Worm (Caenorhabditis elegans): ENCODE measurements around the gene gpx-6.

Gene gpx-6

DNA sequence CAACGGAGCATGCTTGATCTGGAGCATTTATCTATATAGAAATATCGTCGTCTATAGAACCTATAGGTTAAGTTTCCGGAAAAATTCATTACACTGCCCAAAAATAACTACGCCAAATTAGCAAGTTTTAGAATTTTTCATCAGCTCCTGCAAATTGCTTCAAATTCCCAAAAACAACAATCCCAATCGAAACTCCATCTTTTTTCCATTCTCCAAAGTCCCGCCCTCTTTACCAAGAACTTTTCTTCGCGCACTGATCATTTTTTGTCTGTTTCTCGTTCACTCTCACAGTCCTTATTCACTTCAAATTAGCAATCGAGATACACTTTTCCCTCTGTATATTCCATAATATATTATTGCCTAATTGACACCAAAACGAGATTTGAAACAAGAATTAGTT lies 15.7 kb upstream of the gpx-6 start, which contains the start of gene svh-1:
Gene svh-1, plus strand, starts transcription at position 301 of the 400 bp plus-strand sequence.
- no peak for TF ChIP-seq B0310.2 (tag; optimal IDR thresholded peaks at IDR 0.05)
- TF ChIP-seq flt-1 (GFP tag; IDR thresholded peaks at IDR 0.05), result no peak
- no peak for TF ChIP-seq hmbx-1 (tag; optimal IDR thresholded peaks at IDR 0.05)
- no peak for TF ChIP-seq pes-1 (GFP tag; IDR thresholded peaks at IDR 0.05)
- TF ChIP-seq tbx-37 (GFP tag; conservative IDR thresholded peaks at IDR 0.05), result no peak
- no peak for TF ChIP-seq sea-1 (GFP tag; conservative IDR thresholded peaks at IDR 0.05)
- no peak for TF ChIP-seq ceh-13 (GFP tag; optimal IDR thresholded peaks at IDR 0.05)
- TF ChIP-seq hmg-4 (GFP tag; optimal IDR thresholded peaks at IDR 0.05), result no peak
- TF ChIP-seq F13C5.2 (tag; optimal IDR thresholded peaks at IDR 0.05), result no peak
- TF ChIP-seq tra-4 (tag; optimal IDR thresholded peaks at IDR 0.05), result no peak
- TF ChIP-seq ama-1 (optimal IDR thresholded peaks at IDR 0.05), result no peak
- TF ChIP-seq ceh-36 (tag; optimal IDR thresholded peaks at IDR 0.05), result no peak
- no peak for TF ChIP-seq aly-1 (tag; optimal IDR thresholded peaks at IDR 0.05)
- no peak for TF ChIP-seq hnd-1 (tag; optimal IDR thresholded peaks at IDR 0.05)
- no peak for TF ChIP-seq tbx-11 (GFP tag; IDR thresholded peaks at IDR 0.05)
- TF ChIP-seq scrt-1 (GFP tag; IDR thresholded peaks at IDR 0.05), result no peak
- TF ChIP-seq ets-7 (tag; optimal IDR thresholded peaks at IDR 0.05), result no peak

DNA sequence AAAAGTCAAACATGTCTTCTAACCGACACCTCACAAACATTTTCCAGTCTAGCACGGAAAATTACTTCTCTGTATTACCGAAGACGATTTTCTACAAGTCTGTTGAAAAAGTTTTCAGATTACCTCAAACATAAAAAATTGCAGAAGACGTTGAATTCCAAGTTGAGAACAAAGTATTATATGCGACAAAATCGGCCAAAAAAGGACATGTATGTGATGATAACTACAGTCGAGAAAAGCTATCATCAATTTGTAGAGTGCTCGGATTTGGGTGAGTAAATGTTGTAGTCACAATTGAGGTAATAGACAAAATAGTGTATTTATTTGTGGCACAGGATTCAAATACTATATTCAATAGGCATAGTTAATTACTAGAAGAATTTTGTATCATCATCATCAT lies 13.1 kb upstream of the gpx-6 start:
- TF ChIP-seq pes-1 (GFP tag; IDR thresholded peaks at IDR 0.05) (no peak), F13C5.2 (tag; optimal IDR thresholded peaks at IDR 0.05) (no peak), hmg-4 (GFP tag; optimal IDR thresholded peaks at IDR 0.05) (no peak), aly-1 (tag; optimal IDR thresholded peaks at IDR 0.05) (no peak), scrt-1 (GFP tag; IDR thresholded peaks at IDR 0.05) (no peak), ceh-13 (GFP tag; optimal IDR thresholded peaks at IDR 0.05) (no peak), flt-1 (GFP tag; IDR thresholded peaks at IDR 0.05) (no peak), tra-4 (tag; optimal IDR thresholded peaks at IDR 0.05) (no peak), ama-1 (optimal IDR thresholded peaks at IDR 0.05) (no peak)

DNA sequence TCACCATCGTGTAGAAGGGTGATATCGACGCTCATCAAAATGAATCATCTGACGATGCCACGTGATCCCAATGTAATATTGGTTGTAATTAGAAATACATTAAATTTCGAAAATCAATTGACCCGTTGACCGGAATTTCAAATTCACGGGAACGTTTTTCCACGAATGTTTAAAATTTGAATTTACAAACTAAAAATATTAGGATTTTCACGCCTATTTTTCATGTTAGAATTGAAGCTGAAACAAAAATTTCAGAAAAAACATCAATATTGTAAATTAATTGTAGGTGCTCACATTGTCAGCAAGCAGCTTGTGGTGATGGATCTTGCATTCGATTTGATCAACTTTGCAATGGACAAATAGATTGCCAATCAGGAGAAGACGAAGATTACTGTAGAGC lies 11.7 kb upstream of the gpx-6 start, which contains the start of gene C07G1.6:
Gene C07G1.6, minus strand, starts transcription at position 101 of the 400 bp plus-strand sequence.
- no peak for TF ChIP-seq ceh-36 (tag; optimal IDR thresholded peaks at IDR 0.05)
- TF ChIP-seq hmbx-1 (tag; optimal IDR thresholded peaks at IDR 0.05), result no peak
- no peak for TF ChIP-seq hmg-4 (GFP tag; optimal IDR thresholded peaks at IDR 0.05)

DNA sequence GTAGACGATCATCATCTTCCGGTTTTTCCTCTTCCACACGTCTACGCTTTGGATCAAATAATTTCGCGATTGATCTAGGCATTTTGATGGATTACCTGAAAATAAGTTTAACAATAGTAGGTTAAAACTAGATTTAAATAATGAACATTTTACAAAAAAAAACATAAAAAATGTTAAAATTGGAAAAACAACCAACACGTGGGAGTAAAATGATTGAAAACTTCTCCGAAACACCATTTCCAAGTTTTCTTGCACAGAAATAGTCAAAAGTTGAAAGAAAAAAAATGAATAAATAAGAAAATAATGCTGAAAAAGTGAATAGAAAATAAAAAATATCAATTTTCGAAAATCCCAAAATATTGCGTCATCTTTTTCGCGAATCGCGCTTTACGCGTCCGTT lies 10.3 kb upstream of the gpx-6 start, which contains the start of gene C07G1.7:
Gene C07G1.7, minus strand, starts transcription at position 101 of the 400 bp plus-strand sequence.
- TF ChIP-seq aly-1 (tag; optimal IDR thresholded peaks at IDR 0.05) (no peak), F13C5.2 (tag; optimal IDR thresholded peaks at IDR 0.05) (no peak), sea-1 (GFP tag; conservative IDR thresholded peaks at IDR 0.05) (no peak), B0310.2 (tag; optimal IDR thresholded peaks at IDR 0.05) (no peak), scrt-1 (GFP tag; IDR thresholded peaks at IDR 0.05) (no peak), tbx-37 (GFP tag; conservative IDR thresholded peaks at IDR 0.05) (no peak), tbx-11 (GFP tag; IDR thresholded peaks at IDR 0.05) (no peak), ama-1 (optimal IDR thresholded peaks at IDR 0.05) (no peak), tra-4 (tag; optimal IDR thresholded peaks at IDR 0.05) (no peak), ets-7 (tag; optimal IDR thresholded peaks at IDR 0.05) (no peak), ceh-36 (tag; optimal IDR thresholded peaks at IDR 0.05) (no peak), hmg-4 (GFP tag; optimal IDR thresholded peaks at IDR 0.05) (no peak), hmbx-1 (tag; optimal IDR thresholded peaks at IDR 0.05) (no peak), flt-1 (GFP tag; IDR thresholded peaks at IDR 0.05) (no peak), hnd-1 (tag; optimal IDR thresholded peaks at IDR 0.05) (no peak)

DNA sequence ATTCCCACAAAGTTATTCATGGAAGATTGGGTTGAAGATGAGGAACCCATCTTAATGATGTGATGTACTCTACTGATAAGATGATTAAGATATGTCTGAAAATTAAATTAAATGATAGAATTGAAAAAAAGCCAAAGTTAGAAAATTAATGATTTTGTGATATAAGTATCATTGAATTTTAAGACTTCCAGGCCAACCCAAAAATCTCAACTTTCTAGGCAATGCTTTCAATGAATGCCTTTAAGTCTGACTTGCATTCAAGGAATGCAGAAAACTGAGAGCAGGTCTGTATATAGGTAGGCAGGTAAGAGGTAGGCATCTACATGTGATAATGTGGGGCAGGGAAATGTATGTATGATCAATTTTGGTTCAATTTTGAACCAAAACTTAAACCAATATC lies 2.0 kb upstream of the gpx-6 start, which contains the start of gene ocr-2:
Gene ocr-2, minus strand, starts transcription at position 101 of the 400 bp plus-strand sequence.
- TF ChIP-seq hmbx-1 (tag; optimal IDR thresholded peaks at IDR 0.05), result no peak
- no peak for TF ChIP-seq hnd-1 (tag; optimal IDR thresholded peaks at IDR 0.05)
- TF ChIP-seq aly-1 (tag; optimal IDR thresholded peaks at IDR 0.05), result no peak
- TF ChIP-seq scrt-1 (GFP tag; IDR thresholded peaks at IDR 0.05), result no peak

DNA sequence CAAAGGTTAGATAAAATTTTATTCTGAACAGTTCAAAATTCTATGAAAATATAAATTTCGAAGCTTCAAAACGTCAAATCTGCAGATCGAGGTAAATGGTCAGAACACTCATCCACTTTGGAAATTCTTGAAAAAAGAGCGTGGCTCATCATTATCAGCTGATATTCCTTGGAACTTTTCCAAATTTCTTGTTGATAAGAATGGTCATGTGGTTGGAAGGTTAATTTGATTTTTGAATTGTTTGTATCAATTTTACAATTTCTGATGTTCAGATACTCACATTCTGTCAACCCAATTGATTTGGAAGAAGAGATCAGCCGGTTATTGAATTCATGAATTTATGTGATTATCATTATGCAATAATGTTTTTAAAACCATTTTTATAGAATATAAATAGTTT lies 1.1 kb downstream of the gpx-6 start:
- TF ChIP-seq aly-1 (tag; optimal IDR thresholded peaks at IDR 0.05) (no peak), tra-4 (tag; optimal IDR thresholded peaks at IDR 0.05) (no peak), pes-1 (GFP tag; IDR thresholded peaks at IDR 0.05) (no peak), F13C5.2 (tag; optimal IDR thresholded peaks at IDR 0.05) (no peak), ceh-36 (tag; optimal IDR thresholded peaks at IDR 0.05) (no peak), ceh-13 (GFP tag; optimal IDR thresholded peaks at IDR 0.05) (no peak), hmg-4 (GFP tag; optimal IDR thresholded peaks at IDR 0.05) (no peak), sea-1 (GFP tag; conservative IDR thresholded peaks at IDR 0.05) (no peak), ama-1 (optimal IDR thresholded peaks at IDR 0.05) (no peak), flt-1 (GFP tag; IDR thresholded peaks at IDR 0.05) (no peak), tbx-37 (GFP tag; conservative IDR thresholded peaks at IDR 0.05) (no peak), scrt-1 (GFP tag; IDR thresholded peaks at IDR 0.05) (no peak), hmbx-1 (tag; optimal IDR thresholded peaks at IDR 0.05) (no peak), tbx-11 (GFP tag; IDR thresholded peaks at IDR 0.05) (no peak), B0310.2 (tag; optimal IDR thresholded peaks at IDR 0.05) (no peak), ets-7 (tag; optimal IDR thresholded peaks at IDR 0.05) (no peak), hnd-1 (tag; optimal IDR thresholded peaks at IDR 0.05) (no peak)

DNA sequence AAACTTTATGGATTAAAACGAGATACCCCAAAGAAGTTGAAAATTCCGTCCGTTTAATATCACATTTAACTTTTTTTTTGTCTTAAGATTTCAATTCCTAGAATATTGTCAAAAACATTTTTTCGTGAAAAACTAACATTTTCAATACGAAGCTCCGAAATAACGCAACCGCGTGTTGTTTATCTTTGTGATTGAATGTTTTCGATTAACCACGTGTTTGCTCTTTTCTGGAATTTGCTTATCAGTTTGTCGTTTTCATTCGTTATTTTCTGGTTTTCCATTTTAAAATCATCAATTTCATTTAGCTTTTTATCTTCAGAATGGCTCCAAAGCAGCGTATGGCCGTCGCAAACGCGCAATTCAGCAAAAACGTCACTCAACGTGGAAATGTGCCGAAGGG lies 3.4 kb downstream of the gpx-6 start, which contains the start of gene serp-1.2:
Gene serp-1.2, plus strand, starts transcription at position 318 of the 400 bp plus-strand sequence.
- TF ChIP-seq scrt-1 (GFP tag; IDR thresholded peaks at IDR 0.05), result no peak
- no peak for TF ChIP-seq aly-1 (tag; optimal IDR thresholded peaks at IDR 0.05)
- TF ChIP-seq F13C5.2 (tag; optimal IDR thresholded peaks at IDR 0.05), result no peak
- TF ChIP-seq hmbx-1 (tag; optimal IDR thresholded peaks at IDR 0.05), result no peak
- TF ChIP-seq hmg-4 (GFP tag; optimal IDR thresholded peaks at IDR 0.05), result no peak
- TF ChIP-seq ama-1 (optimal IDR thresholded peaks at IDR 0.05), result no peak
- no peak for TF ChIP-seq ceh-36 (tag; optimal IDR thresholded peaks at IDR 0.05)
- no peak for TF ChIP-seq ceh-13 (GFP tag; optimal IDR thresholded peaks at IDR 0.05)
- TF ChIP-seq hnd-1 (tag; optimal IDR thresholded peaks at IDR 0.05), result no peak

DNA sequence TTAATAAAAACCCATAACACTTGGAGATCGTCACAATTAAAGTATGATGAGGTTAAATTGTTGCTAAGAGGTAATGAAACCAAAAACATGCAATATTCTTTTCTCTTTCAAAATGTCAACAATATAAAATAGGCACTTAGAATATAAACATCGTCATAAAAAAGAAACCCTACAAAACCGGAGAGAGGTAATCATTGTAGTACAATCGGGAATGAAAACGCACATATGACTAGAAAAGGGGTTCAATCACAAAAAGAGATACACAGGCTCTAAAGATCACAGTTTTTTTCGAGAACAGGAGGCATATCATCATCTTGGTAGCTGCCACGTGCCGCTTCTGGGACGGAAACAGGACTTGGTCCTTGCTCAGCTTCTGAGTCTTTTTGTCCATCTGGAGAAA lies 4.5 kb downstream of the gpx-6 start:
- no peak for TF ChIP-seq aly-1 (tag; optimal IDR thresholded peaks at IDR 0.05)
- no peak for TF ChIP-seq ama-1 (optimal IDR thresholded peaks at IDR 0.05)
- no peak for TF ChIP-seq F13C5.2 (tag; optimal IDR thresholded peaks at IDR 0.05)
- TF ChIP-seq tra-4 (tag; optimal IDR thresholded peaks at IDR 0.05), result no peak
- TF ChIP-seq scrt-1 (GFP tag; IDR thresholded peaks at IDR 0.05), result no peak
- no peak for TF ChIP-seq sea-1 (GFP tag; conservative IDR thresholded peaks at IDR 0.05)
- TF ChIP-seq hnd-1 (tag; optimal IDR thresholded peaks at IDR 0.05), result no peak
- TF ChIP-seq hmbx-1 (tag; optimal IDR thresholded peaks at IDR 0.05), result no peak
- no peak for TF ChIP-seq flt-1 (GFP tag; IDR thresholded peaks at IDR 0.05)
- TF ChIP-seq tbx-11 (GFP tag; IDR thresholded peaks at IDR 0.05), result no peak
